Worm (Caenorhabditis elegans) whole organism, early embryonic: ENCODE data around the gene F54D8.6.

Experiments used
- B0310.2 ChIP-seq: sonication (generic microtip); optimal IDR thresholded peaks from 2 replicates; lab custom pipeline; 2016; ENCODE audit warnings: mild to moderate bottlenecking, missing genetic modification characterization, missing compliant biosample characterization
- ama-1 ChIP-seq: fragments of 150-350 bp; optimal IDR thresholded peaks from 2 replicates; lab custom pipeline; 2014
- ceh-13 ChIP-seq: fragments of 200-800 bp; sonication (Bioruptor generic); optimal IDR thresholded peaks from 2 replicates; lab custom pipeline; 2018; ENCODE audit warnings: mild to moderate bottlenecking, missing genetic modification characterization, missing compliant biosample characterization
- ceh-36 ChIP-seq: sonication (generic microtip); optimal IDR thresholded peaks from 2 replicates; lab custom pipeline; 2016; ENCODE audit warnings: missing genetic modification characterization, inconsistent platforms, missing compliant biosample characterization
- ets-7 ChIP-seq: sonication (generic microtip); optimal IDR thresholded peaks from 2 replicates; lab custom pipeline; 2016; ENCODE audit warnings: missing genotype, missing genetic modification characterization, missing compliant biosample characterization
- flt-1 ChIP-seq: fragments of 200-800 bp; sonication (Bioruptor generic); IDR thresholded peaks from 2 replicates; pipeline ENCODE4 v1.3.6; 2022; ENCODE audit warnings: missing genetic modification characterization, missing compliant biosample characterization
- hmbx-1 ChIP-seq: sonication (generic microtip); optimal IDR thresholded peaks from 2 replicates; lab custom pipeline; 2016; ENCODE audit warnings: mild to moderate bottlenecking, missing genetic modification characterization, missing compliant biosample characterization
- hmg-4 ChIP-seq: fragments of 200-800 bp; sonication (Bioruptor generic); optimal IDR thresholded peaks from 2 replicates; lab custom pipeline; 2018; ENCODE audit warnings: mild to moderate bottlenecking, missing genetic modification characterization, missing compliant biosample characterization
- hnd-1 ChIP-seq: sonication (generic microtip); optimal IDR thresholded peaks from 2 replicates; lab custom pipeline; 2016; ENCODE audit warnings: missing genetic modification characterization, missing compliant biosample characterization
- pes-1 ChIP-seq: fragments of 200-800 bp; sonication (Bioruptor generic); IDR thresholded peaks from 2 replicates; pipeline ENCODE4 v1.3.6; 2022; ENCODE audit warnings: missing genetic modification reagents, missing genetic modification characterization, missing compliant biosample characterization
- scrt-1 ChIP-seq: fragments of 200-800 bp; sonication (Bioruptor generic); IDR thresholded peaks from 2 replicates; pipeline ENCODE4 v1.3.6; 2022; ENCODE audit warnings: missing genetic modification characterization, missing compliant biosample characterization
- tbx-11 ChIP-seq: fragments of 200-800 bp; sonication (Bioruptor generic); IDR thresholded peaks from 2 replicates; pipeline ENCODE4 v1.3.6; 2022; ENCODE audit warnings: missing genetic modification characterization, missing compliant biosample characterization
- tbx-37 ChIP-seq: fragments of 200-800 bp; sonication (Bioruptor generic); conservative IDR thresholded peaks from 2 replicates; pipeline ENCODE4 v1.3.6; 2022; ENCODE audit warnings: missing genetic modification reagents, missing genetic modification characterization, missing compliant biosample characterization
- tra-4 ChIP-seq: sonication (generic microtip); optimal IDR thresholded peaks from 2 replicates; lab custom pipeline; 2017; ENCODE audit warnings: missing genetic modification characterization, missing compliant biosample characterization

- TF ChIP-seq ama-1 (lab: Kevin White, UChicago), result no peak
- no peak for TF ChIP-seq B0310.2 (tag; lab: Kevin White, UChicago)
- TF ChIP-seq flt-1, result no peak
- TF ChIP-seq pes-1 (GFP tag; lab: Robert Waterston, UW), result no peak
- no peak for TF ChIP-seq hmbx-1 (tag; lab: Kevin White, UChicago)
- no peak for TF ChIP-seq scrt-1
- no peak for TF ChIP-seq hmg-4 (GFP tag; lab: Kevin White, UChicago)
- no peak for TF ChIP-seq hnd-1
- TF ChIP-seq tbx-37 (GFP tag; lab: Robert Waterston, UW), result no peak
- no peak for TF ChIP-seq tbx-11 (GFP tag; lab: Robert Waterston, UW)
- no peak for TF ChIP-seq ceh-13 (GFP tag; lab: Kevin White, UChicago)
- no peak for TF ChIP-seq ceh-36 (tag; lab: Kevin White, UChicago)
- TF ChIP-seq ets-7 (tag; lab: Kevin White, UChicago), result no peak
- no peak for TF ChIP-seq tra-4
Measured at ce11 chrIII:5089489-5089888, 13.3 kb upstream of the F54D8.6 start.
